Worm (Caenorhabditis elegans): Measurements from ENCODE around the gene hsp-3.

hsp-3 gene

ce11 chrX:6041995-6042481 lies 49.9 kb downstream of the hsp-3 start (continued):
- TF ChIP-seq lin-39 (tag; optimal IDR thresholded peaks at IDR 0.05), result no peak
- TF ChIP-seq nhr-77 (tag; optimal IDR thresholded peaks at IDR 0.05), result no peak
- no peak for TF ChIP-seq alr-1 (tag; optimal IDR thresholded peaks at IDR 0.05)
- TF ChIP-seq nhr-25 (tag; optimal IDR thresholded peaks at IDR 0.05), result peak; percentile 80
- no peak for TF ChIP-seq ztf-1 (GFP tag; conservative IDR thresholded peaks at IDR 0.05)
- TF ChIP-seq blmp-1 (tag; optimal IDR thresholded peaks at IDR 0.05; ENCODE audit: insufficient read depth), result peak; percentile 59
- TF ChIP-seq lsy-2 (tag; optimal IDR thresholded peaks at IDR 0.05), result peak in 1 of 2 experiments; percentile 68
- no peak for TF ChIP-seq nhr-12 (tag; optimal IDR thresholded peaks at IDR 0.05)
- peak; percentile 94 for TF ChIP-seq nhr-129 (tag; optimal IDR thresholded peaks at IDR 0.05)
- TF ChIP-seq unc-39 (tag; optimal IDR thresholded peaks at IDR 0.05), result no peak
- peak; percentile 86 for TF ChIP-seq sma-9 (GFP tag; optimal IDR thresholded peaks at IDR 0.05)
- TF ChIP-seq sma-9 (tag; optimal IDR thresholded peaks at IDR 0.05), result no peak
- TF ChIP-seq ZK546.5 (tag; optimal IDR thresholded peaks at IDR 0.05), result no peak
- TF ChIP-seq ceh-82 (tag; optimal IDR thresholded peaks at IDR 0.05), result no peak
- TF ChIP-seq mdl-1 (tag; optimal IDR thresholded peaks at IDR 0.05), result peak in 1 of 2 experiments; percentile 26
- peak; percentile 56 for TF ChIP-seq gmeb-1 (tag; optimal IDR thresholded peaks at IDR 0.05)
- peak; percentile 78 for TF ChIP-seq ztf-4 (tag; optimal IDR thresholded peaks at IDR 0.05)

ce11 chrX:6041094-6041441 lies 50.9 kb downstream of the hsp-3 start:
- TF ChIP-seq nhr-12 (tag; optimal IDR thresholded peaks at IDR 0.05) (no peak), elt-3 (tag; optimal IDR thresholded peaks at IDR 0.05) (no peak), ztf-4 (tag; optimal IDR thresholded peaks at IDR 0.05) (no peak), fos-1 (tag; optimal IDR thresholded peaks at IDR 0.05) (peak; percentile 15), mdl-1 (tag; optimal IDR thresholded peaks at IDR 0.05) (no peak), gmeb-1 (tag; optimal IDR thresholded peaks at IDR 0.05) (no peak), dmd-4 (tag; optimal IDR thresholded peaks at IDR 0.05) (no peak), crh-2 (tag; optimal IDR thresholded peaks at IDR 0.05) (peak; percentile 8), peb-1 (tag; optimal IDR thresholded peaks at IDR 0.05) (no peak), nhr-6 (tag; optimal IDR thresholded peaks at IDR 0.05) (no peak), unc-62 (GFP tag; optimal IDR thresholded peaks at IDR 0.05) (no peak), egl-27 (tag; optimal IDR thresholded peaks at IDR 0.05) (no peak)

ce11 chrX:6040435-6041093 lies 51.4 kb downstream of the hsp-3 start:
- TF ChIP-seq lsy-2 (tag; optimal IDR thresholded peaks at IDR 0.05) (peak in 1 of 2 experiments; percentile 27), ztf-4 (tag; optimal IDR thresholded peaks at IDR 0.05) (peak; percentile 44), C34F6.9 (tag; optimal IDR thresholded peaks at IDR 0.05) (peak; percentile 20), crh-2 (tag; optimal IDR thresholded peaks at IDR 0.05) (peak; percentile 48), ama-1 (optimal IDR thresholded peaks at IDR 0.05) (no peak)

ce11 chrX:6039544-6039943 lies 52.4 kb downstream of the hsp-3 start, which contains the start of gene hsp-25:
TSS of gene hsp-25 (minus strand) at chrX:6039644.
- TF ChIP-seq gmeb-1 (tag; optimal IDR thresholded peaks at IDR 0.05) (no peak), lin-39 (tag; optimal IDR thresholded peaks at IDR 0.05) (no peak), ztf-4 (tag; optimal IDR thresholded peaks at IDR 0.05) (no peak), F13H6.1 (tag; optimal IDR thresholded peaks at IDR 0.05) (no peak), mab-5 (tag; optimal IDR thresholded peaks at IDR 0.05) (no peak), ztf-11 (tag; optimal IDR thresholded peaks at IDR 0.05) (no peak), sma-9 (GFP tag; optimal IDR thresholded peaks at IDR 0.05) (no peak), sma-9 (tag; optimal IDR thresholded peaks at IDR 0.05) (no peak), peb-1 (tag; optimal IDR thresholded peaks at IDR 0.05) (no peak), mbf-1 (tag; optimal IDR thresholded peaks at IDR 0.05) (no peak), mdl-1 (tag; optimal IDR thresholded peaks at IDR 0.05) (no peak)
